Fruit fly (Drosophila melanogaster): ENCODE measurements around the gene RpS27.

The RpS27 gene

dm6 chr3R:25239880-25240279 is 7.4 kb downstream of the RpS27 start, which contains the start of gene to:
Gene to (plus strand): TSS chr3R:25240180.
- TF ChIP-seq Crg-1 (GFP tag; optimal IDR thresholded peaks at IDR 0.05), result no peak
- TF ChIP-seq CG33017 (tag; optimal IDR thresholded peaks at IDR 0.05), result no peak
- TF ChIP-seq CG1620 (GFP tag; optimal IDR thresholded peaks at IDR 0.05), result no peak
- no peak for TF ChIP-seq tj (GFP tag; optimal IDR thresholded peaks at IDR 0.05)
- no peak for TF ChIP-seq Hr96 (GFP tag; optimal IDR thresholded peaks at IDR 0.05)
- TF ChIP-seq CG12768 (GFP tag; optimal IDR thresholded peaks at IDR 0.05), result no peak
- no peak for TF ChIP-seq ovo (GFP tag; optimal IDR thresholded peaks at IDR 0.05)
- no peak for TF ChIP-seq pad (GFP tag; optimal IDR thresholded peaks at IDR 0.05)
- TF ChIP-seq cnc (optimal IDR thresholded peaks at IDR 0.05), result no peak
- TF ChIP-seq cic (GFP tag; optimal IDR thresholded peaks at IDR 0.05), result no peak
- no peak for TF ChIP-seq kay (GFP tag; ENCODE audit: borderline replicate concordance)
- TF ChIP-seq toe (GFP tag; optimal IDR thresholded peaks at IDR 0.05), result no peak
- TF ChIP-seq CG5204 (GFP tag; optimal IDR thresholded peaks at IDR 0.05), result no peak
- no peak for TF ChIP-seq CG11617 (GFP tag; optimal IDR thresholded peaks at IDR 0.05)
- TF ChIP-seq CG7045 (GFP tag; optimal IDR thresholded peaks at IDR 0.05), result no peak
- TF ChIP-seq CG7101 (tag; optimal IDR thresholded peaks at IDR 0.05), result no peak

- no peak for TF ChIP-seq kay (GFP tag; ENCODE audit: borderline replicate concordance)
- TF ChIP-seq Hr96 (GFP tag; optimal IDR thresholded peaks at IDR 0.05), result no peak
- no peak for TF ChIP-seq Crg-1 (GFP tag; optimal IDR thresholded peaks at IDR 0.05)
- no peak for TF ChIP-seq ovo (GFP tag; optimal IDR thresholded peaks at IDR 0.05)
- TF ChIP-seq CG1620 (GFP tag; optimal IDR thresholded peaks at IDR 0.05), result no peak
- TF ChIP-seq CG11617 (GFP tag; optimal IDR thresholded peaks at IDR 0.05), result no peak
- no peak for TF ChIP-seq bab1 (GFP tag; optimal IDR thresholded peaks at IDR 0.05)
- no peak for TF ChIP-seq pad (GFP tag; optimal IDR thresholded peaks at IDR 0.05)
- TF ChIP-seq cic (GFP tag; optimal IDR thresholded peaks at IDR 0.05), result no peak
- no peak for TF ChIP-seq CG14711 (tag; optimal IDR thresholded peaks at IDR 0.05)
- no peak for TF ChIP-seq Clk (GFP tag; optimal IDR thresholded peaks at IDR 0.05)
- TF ChIP-seq tj (GFP tag; optimal IDR thresholded peaks at IDR 0.05), result no peak
- TF ChIP-seq CG7101 (tag; optimal IDR thresholded peaks at IDR 0.05), result no peak
- TF ChIP-seq Mnt (GFP tag; optimal IDR thresholded peaks at IDR 0.05), result no peak
- TF ChIP-seq CG7045 (GFP tag; optimal IDR thresholded peaks at IDR 0.05), result no peak
- no peak for TF ChIP-seq toe (GFP tag; optimal IDR thresholded peaks at IDR 0.05)
Observed at dm6 chr3R:25238771-25239700, 8.3 kb downstream of the RpS27 start.

- TF ChIP-seq CG33017 (tag; optimal IDR thresholded peaks at IDR 0.05) (no peak), Hr96 (GFP tag; optimal IDR thresholded peaks at IDR 0.05) (no peak)
Observed at dm6 chr3R:25237314-25237713, 10.0 kb downstream of the RpS27 start, which contains the start of gene Jhbp7. Gene Jhbp7 (plus strand): TSS chr3R:25237614.

- TF ChIP-seq CG7045 (GFP tag; optimal IDR thresholded peaks at IDR 0.05), result no peak
- no peak for TF ChIP-seq CG1620 (GFP tag; optimal IDR thresholded peaks at IDR 0.05)
- no peak for TF ChIP-seq cic (GFP tag; optimal IDR thresholded peaks at IDR 0.05)
- no peak for TF ChIP-seq CG33017 (tag; optimal IDR thresholded peaks at IDR 0.05)
- TF ChIP-seq kay (GFP tag; ENCODE audit: borderline replicate concordance), result no peak
- no peak for TF ChIP-seq Clk (GFP tag; optimal IDR thresholded peaks at IDR 0.05)
- no peak for TF ChIP-seq ovo (GFP tag; optimal IDR thresholded peaks at IDR 0.05)
- no peak for TF ChIP-seq CG7101 (tag; optimal IDR thresholded peaks at IDR 0.05)
- no peak for TF ChIP-seq bab1 (GFP tag; optimal IDR thresholded peaks at IDR 0.05)
- TF ChIP-seq Mnt (GFP tag; optimal IDR thresholded peaks at IDR 0.05), result no peak
- no peak for TF ChIP-seq Crg-1 (GFP tag; optimal IDR thresholded peaks at IDR 0.05)
Observed at dm6 chr3R:25236121-25236520, 11.2 kb downstream of the RpS27 start.

dm6 chr3R:25235362-25235761 is 12.0 kb downstream of the RpS27 start, which contains the start of gene Sil1:
Gene Sil1 (minus strand): TSS chr3R:25235529.
- no peak for TF ChIP-seq CG12768 (GFP tag; optimal IDR thresholded peaks at IDR 0.05)
- TF ChIP-seq kay (GFP tag; ENCODE audit: borderline replicate concordance), result no peak
- TF ChIP-seq CG33017 (tag; optimal IDR thresholded peaks at IDR 0.05), result no peak
- TF ChIP-seq Crg-1 (GFP tag; optimal IDR thresholded peaks at IDR 0.05), result no peak
- no peak for TF ChIP-seq CG7101 (tag; optimal IDR thresholded peaks at IDR 0.05)
- no peak for TF ChIP-seq tj (GFP tag; optimal IDR thresholded peaks at IDR 0.05)
- TF ChIP-seq Clk (GFP tag; optimal IDR thresholded peaks at IDR 0.05), result no peak
- no peak for TF ChIP-seq bab1 (GFP tag; optimal IDR thresholded peaks at IDR 0.05)
- no peak for TF ChIP-seq CG11617 (GFP tag; optimal IDR thresholded peaks at IDR 0.05)
- TF ChIP-seq toe (GFP tag; optimal IDR thresholded peaks at IDR 0.05), result no peak
- TF ChIP-seq pad (GFP tag; optimal IDR thresholded peaks at IDR 0.05), result no peak

- no peak for TF ChIP-seq CG7101 (tag; optimal IDR thresholded peaks at IDR 0.05)
- TF ChIP-seq CG1620 (GFP tag; optimal IDR thresholded peaks at IDR 0.05), result no peak
- TF ChIP-seq Crg-1 (GFP tag; optimal IDR thresholded peaks at IDR 0.05), result no peak
Observed at dm6 chr3R:25232271-25232989, 14.9 kb downstream of the RpS27 start, which contains the start of gene Cad96Cb. Gene Cad96Cb (minus strand): TSS chr3R:25232321.
